Worm (Caenorhabditis elegans): Measurements from ENCODE around the gene npr-3.

DNA sequence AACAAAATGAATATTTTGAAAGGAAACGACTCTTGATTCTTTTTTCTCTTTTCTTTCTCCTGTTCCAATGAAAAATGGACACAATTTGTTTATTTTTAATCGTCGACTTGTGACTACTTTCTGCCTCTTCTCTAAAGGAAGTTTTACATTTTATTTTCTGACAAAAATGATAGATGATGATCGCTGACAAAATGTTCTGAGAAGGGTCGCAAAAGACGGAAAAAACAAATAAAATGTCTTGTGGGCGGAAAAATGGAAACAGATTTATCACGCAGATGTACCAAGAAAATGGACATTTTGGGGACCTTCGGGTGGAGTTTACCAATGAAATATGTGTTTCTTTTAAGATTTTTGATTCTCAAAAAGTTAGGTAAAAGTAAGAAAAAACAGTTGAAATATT, 6.9 kb upstream of the npr-3 start:
- TF ChIP-seq hpl-2 (GFP tag; optimal IDR thresholded peaks at IDR 0.05) = no peak
- TF ChIP-seq lin-39 (tag; optimal IDR thresholded peaks at IDR 0.05) = no peak
